Fruit fly (Drosophila melanogaster) whole organism, adult: ENCODE results near the gene CG7966.

Source experiments
- CG12768 ChIP-seq: fragments of 200-800 bp; sonication (Bioruptor generic); optimal IDR thresholded peaks from 2 replicates; lab custom pipeline; 2017; ENCODE audit warnings: missing biosample characterization, missing genetic modification characterization, mild to moderate bottlenecking, moderate library complexity, missing genetic modification reagents
- CG14711 ChIP-seq: fragments of 200-800 bp; sonication (Bioruptor generic); optimal IDR thresholded peaks from 2 replicates; lab custom pipeline; 2018; ENCODE audit warnings: missing biosample characterization, mild to moderate bottlenecking, missing genetic modification characterization, moderate library complexity
- CG33017 ChIP-seq: fragments of 200-800 bp; sonication (Bioruptor generic); optimal IDR thresholded peaks from 2 replicates; lab custom pipeline; 2018; ENCODE audit warnings: missing biosample characterization, mild to moderate bottlenecking, missing genetic modification characterization, moderate library complexity
- CG5204 ChIP-seq: fragments of 200-800 bp; sonication (Bioruptor generic); optimal IDR thresholded peaks from 2 replicates; lab custom pipeline; 2016; ENCODE audit warnings: missing biosample characterization, missing genetic modification characterization
- CG7045 ChIP-seq: fragments of 200-800 bp; sonication (Bioruptor generic); optimal IDR thresholded peaks from 2 replicates; lab custom pipeline; 2017; ENCODE audit warnings: missing biosample characterization, mild to moderate bottlenecking, missing genetic modification characterization
- Clk ChIP-seq: fragments of 200-800 bp; sonication (Bioruptor generic); optimal IDR thresholded peaks from 2 replicates; lab custom pipeline; 2017; ENCODE audit warnings: missing biosample characterization, missing genetic modification characterization
- Crg-1 ChIP-seq: fragments of 200-800 bp; sonication (Bioruptor generic); optimal IDR thresholded peaks from 2 replicates; lab custom pipeline; 2016; ENCODE audit warnings: missing biosample characterization, missing genetic modification characterization
- Mnt ChIP-seq: fragments of 200-800 bp; sonication (Bioruptor generic); optimal IDR thresholded peaks from 2 replicates; lab custom pipeline; 2016; ENCODE audit warnings: missing biosample characterization, mild to moderate bottlenecking, missing genetic modification characterization
- bab1 ChIP-seq: fragments of 200-800 bp; sonication (Bioruptor generic); optimal IDR thresholded peaks from 3 replicates; lab custom pipeline; 2019; ENCODE audit warnings: missing biosample characterization, mild to moderate bottlenecking, missing genetic modification characterization, moderate library complexity
- cic ChIP-seq: fragments of 200-800 bp; sonication (Bioruptor generic); optimal IDR thresholded peaks from 2 replicates; lab custom pipeline; 2017; ENCODE audit warnings: missing biosample characterization, mild to moderate bottlenecking, missing genetic modification characterization, moderate library complexity
- cnc ChIP-seq, 2 experiments: fragments of >200 bp; optimal IDR thresholded peaks; 2 replicates each; lab custom pipeline; 2017
- kay ChIP-seq: fragments of 200-800 bp; sonication (Bioruptor generic); peaks from one replicate; lab custom pipeline; 2016; ENCODE audit warnings: missing biosample characterization, missing genetic modification characterization, borderline replicate concordance
- tj ChIP-seq: fragments of 200-800 bp; sonication (Bioruptor generic); optimal IDR thresholded peaks from 3 replicates; lab custom pipeline; 2017; ENCODE audit warnings: missing biosample characterization, mild to moderate bottlenecking, missing genetic modification characterization, moderate library complexity

- TF ChIP-seq CG5204 (no peak), CG33017 (tag; lab: Kevin White, UChicago) (no peak), Mnt (no peak), Clk (GFP tag; lab: Kevin White, UChicago) (no peak), cic (GFP tag; lab: Kevin White, UChicago) (no peak), CG14711 (no peak), cnc (optimal IDR thresholded peaks at IDR 0.05; lab: Kevin White, UChicago) (no peak), CG7045 (no peak), tj (no peak), Crg-1 (GFP tag; lab: Kevin White, UChicago) (no peak), CG12768 (GFP tag; lab: Kevin White, UChicago) (no peak), kay (no peak), bab1 (GFP tag; lab: Kevin White, UChicago) (no peak)
These were observed 21.9 kb upstream of the CG7966 start for dm6 chr3R:13073174-13073573.
